Worm (Caenorhabditis elegans) whole organism, L4 larva: ENCODE results near the gene sdc-2.

Experiments
- F10B5.3 ChIP-seq: sonication (generic microtip); optimal IDR thresholded peaks from 2 replicates; lab custom pipeline; 2016; ENCODE audit warnings: mild to moderate bottlenecking, missing genetic modification characterization, missing compliant biosample characterization
- F37D6.2 ChIP-seq: sonication (generic microtip); optimal IDR thresholded peaks from 2 replicates; lab custom pipeline; 2016; ENCODE audit warnings: mild to moderate bottlenecking, missing genetic modification characterization, missing compliant biosample characterization
- F44E2.7 ChIP-seq: fragments of 200-800 bp; sonication (Bioruptor generic); IDR thresholded peaks from 2 replicates; pipeline ENCODE4 v2.1.2; 2022; ENCODE audit warnings: missing genetic modification characterization, missing compliant biosample characterization
- R02D3.7 ChIP-seq: fragments of 150-350 bp; sonication (generic microtip); optimal IDR thresholded peaks from 3 replicates; lab custom pipeline; 2014; ENCODE audit warnings: missing biosample characterization, missing genetic modification characterization
- T20F7.1 ChIP-seq: fragments of 200-800 bp; sonication (Bioruptor generic); optimal IDR thresholded peaks from 2 replicates; lab custom pipeline; 2018; ENCODE audit warnings: mild to moderate bottlenecking, missing genetic modification characterization, missing compliant biosample characterization
- T26A8.4 ChIP-seq: fragments of 200-800 bp; sonication (Bioruptor generic); IDR thresholded peaks from 2 replicates; pipeline ENCODE4 v1.3.6; 2022; ENCODE audit warnings: missing genetic modification characterization, missing compliant biosample characterization
- Y48G9A.11 ChIP-seq: fragments of 200-800 bp; sonication (Bioruptor generic); IDR thresholded peaks from 2 replicates; pipeline ENCODE4 v1.3.6; 2022; ENCODE audit warnings: missing genetic modification reagents, missing genetic modification characterization, missing compliant biosample characterization
- aha-1 ChIP-seq: fragments of 150-350 bp; peaks from one replicate; lab custom pipeline; 2014; ENCODE audit warnings: missing biosample characterization, missing genetic modification characterization
- arid-1 ChIP-seq: fragments of 200-800 bp; sonication (Bioruptor generic); conservative IDR thresholded peaks from 2 replicates; pipeline ENCODE4 v1.3.6; 2022; ENCODE audit warnings: missing genetic modification reagents, missing genetic modification characterization, missing compliant biosample characterization
- attf-4 ChIP-seq: sonication (generic microtip); optimal IDR thresholded peaks from 3 replicates; lab custom pipeline; 2017; ENCODE audit warnings: missing biosample characterization, missing genetic modification characterization
- ceh-20 ChIP-seq: fragments of 200-800 bp; sonication (Bioruptor generic); IDR thresholded peaks from 2 replicates; pipeline ENCODE4 v1.3.6; 2022; ENCODE audit warnings: missing genetic modification reagents, missing genetic modification characterization, missing compliant biosample characterization
- ceh-32 ChIP-seq: sonication (generic microtip); optimal IDR thresholded peaks from 2 replicates; lab custom pipeline; 2016; ENCODE audit warnings: mild to moderate bottlenecking, missing genetic modification characterization, missing compliant biosample characterization; ENCODE audit not compliant: poor library complexity
- ceh-62 ChIP-seq: sonication (generic microtip); optimal IDR thresholded peaks from 2 replicates; lab custom pipeline; 2017; ENCODE audit warnings: missing biosample characterization, missing genetic modification characterization
- ces-1 ChIP-seq: fragments of 150-350 bp; sonication (generic microtip); optimal IDR thresholded peaks from 4 replicates; lab custom pipeline; 2014; ENCODE audit warnings: missing biosample characterization, missing genetic modification reagents, missing genetic modification characterization
- ctbp-1 ChIP-seq: fragments of 200-800 bp; sonication (Bioruptor generic); IDR thresholded peaks from 2 replicates; pipeline ENCODE4 v1.3.6; 2022; ENCODE audit warnings: missing genetic modification reagents, missing genetic modification characterization, missing compliant biosample characterization
- daf-12 ChIP-seq: fragments of 150-350 bp; optimal IDR thresholded peaks from 2 replicates; lab custom pipeline; 2014; ENCODE audit warnings: missing biosample characterization, missing genetic modification reagents, missing genetic modification characterization
- dmd-8 ChIP-seq: fragments of 200-800 bp; sonication (Bioruptor generic); IDR thresholded peaks from 2 replicates; pipeline ENCODE4 v1.3.6; 2022; ENCODE audit warnings: missing genetic modification characterization, missing compliant biosample characterization
- dmd-9 ChIP-seq: fragments of 200-800 bp; sonication (Bioruptor generic); IDR thresholded peaks from 2 replicates; pipeline ENCODE4 v1.3.6; 2022; ENCODE audit warnings: missing genetic modification reagents, missing genetic modification characterization, missing compliant biosample characterization
- duxl-1 ChIP-seq: sonication (generic microtip); optimal IDR thresholded peaks from 2 replicates; lab custom pipeline; 2016; ENCODE audit warnings: mild to moderate bottlenecking, missing genetic modification characterization, moderate library complexity, missing compliant biosample characterization; ENCODE audit not compliant: poor library complexity
- dve-1 ChIP-seq: sonication (generic microtip); optimal IDR thresholded peaks from 2 replicates; lab custom pipeline; 2017; ENCODE audit warnings: antibody characterized with exemption, mild to moderate bottlenecking, missing genetic modification characterization, missing compliant biosample characterization; ENCODE audit not compliant: insufficient read depth
- egl-27 ChIP-seq: sonication (generic microtip); optimal IDR thresholded peaks from 3 replicates; lab custom pipeline; 2017; ENCODE audit warnings: missing biosample characterization, missing genetic modification reagents, missing genetic modification characterization
- egl-43 ChIP-seq: fragments of 200-800 bp; sonication (Bioruptor generic); IDR thresholded peaks from 2 replicates; pipeline ENCODE4 v1.3.6; 2022; ENCODE audit warnings: missing genetic modification reagents, missing genetic modification characterization, missing compliant biosample characterization
- fkh-10 ChIP-seq: fragments of 150-350 bp; optimal IDR thresholded peaks from 2 replicates; lab custom pipeline; 2014; ENCODE audit warnings: missing biosample characterization, missing genetic modification reagents, missing genetic modification characterization
- gei-8 ChIP-seq: fragments of 200-800 bp; sonication (Bioruptor generic); optimal IDR thresholded peaks from 2 replicates; lab custom pipeline; 2018; ENCODE audit warnings: mild to moderate bottlenecking, missing genetic modification characterization, missing compliant biosample characterization
- hif-1 ChIP-seq, 2 experiments: sonication (generic microtip); optimal IDR thresholded peaks; 2 replicates each; lab custom pipeline; 2016 to 2017; ENCODE audit warnings: missing compliant biosample characterization in 2 of 2, missing genetic modification characterization in 2 of 2, missing genetic modification reagents in 2 of 2, missing genotype in 2 of 2, mild to moderate bottlenecking in 1 of 2
- hlh-11 ChIP-seq: fragments of 200-800 bp; sonication (Bioruptor generic); optimal IDR thresholded peaks from 2 replicates; lab custom pipeline; 2018; ENCODE audit warnings: mild to moderate bottlenecking, missing genetic modification characterization, missing compliant biosample characterization
- hmg-1.1 ChIP-seq: fragments of 200-800 bp; sonication (Bioruptor generic); IDR thresholded peaks from 2 replicates; pipeline ENCODE4 v1.3.6; 2022; ENCODE audit warnings: missing genetic modification reagents, missing genetic modification characterization, missing compliant biosample characterization
- lin-29 ChIP-seq: fragments of 200-800 bp; sonication (Bioruptor generic); IDR thresholded peaks from 2 replicates; pipeline ENCODE4 v1.3.6; 2022; ENCODE audit warnings: missing genetic modification reagents, missing genetic modification characterization, missing compliant biosample characterization
- lin-39 ChIP-seq: fragments of 150-350 bp; optimal IDR thresholded peaks from 2 replicates; lab custom pipeline; 2014; ENCODE audit warnings: missing biosample characterization, missing genetic modification reagents, missing genetic modification characterization
- lir-3 ChIP-seq: sonication (generic microtip); optimal IDR thresholded peaks from 2 replicates; lab custom pipeline; 2016; ENCODE audit warnings: mild to moderate bottlenecking, missing genetic modification characterization, missing compliant biosample characterization
- lsy-2 ChIP-seq, 2 experiments: fragments of 150-350 bp in 1 of 2; sonication (generic microtip) in 1 of 2; optimal IDR thresholded peaks; 2 replicates each; lab custom pipeline; 2014 to 2017; ENCODE audit warnings: missing biosample characterization in 2 of 2, missing genetic modification characterization in 2 of 2
- mdt-29 ChIP-seq: fragments of 200-800 bp; sonication (Bioruptor generic); IDR thresholded peaks from 2 replicates; pipeline ENCODE4 v1.3.6; 2022; ENCODE audit warnings: missing genetic modification reagents, missing genetic modification characterization, missing compliant biosample characterization
- mes-2 ChIP-seq: sonication (generic microtip); optimal IDR thresholded peaks from 2 replicates; lab custom pipeline; 2016; ENCODE audit warnings: missing genotype, mild to moderate bottlenecking, missing genetic modification characterization, missing compliant biosample characterization; ENCODE audit not compliant: poor library complexity, severe bottlenecking
- nhr-10 ChIP-seq: fragments of 150-350 bp; optimal IDR thresholded peaks from 2 replicates; lab custom pipeline; 2014; ENCODE audit warnings: missing biosample characterization, missing genetic modification characterization
- nhr-102 ChIP-seq: sonication (generic microtip); optimal IDR thresholded peaks from 2 replicates; lab custom pipeline; 2016; ENCODE audit warnings: mild to moderate bottlenecking, missing genetic modification characterization, moderate library complexity, missing compliant biosample characterization
- nhr-11 ChIP-seq: fragments of 150-350 bp; optimal IDR thresholded peaks from 2 replicates; lab custom pipeline; 2014; ENCODE audit warnings: missing biosample characterization, missing genetic modification characterization
- nhr-111 ChIP-seq: fragments of 200-800 bp; sonication (Bioruptor generic); optimal IDR thresholded peaks from 2 replicates; lab custom pipeline; 2018; ENCODE audit warnings: mild to moderate bottlenecking, missing genetic modification characterization, missing compliant biosample characterization
- nhr-237 ChIP-seq: sonication (generic microtip); optimal IDR thresholded peaks from 2 replicates; lab custom pipeline; 2017; ENCODE audit warnings: missing biosample characterization, missing genetic modification characterization
- nhr-28 ChIP-seq: fragments of 150-350 bp; optimal IDR thresholded peaks from 2 replicates; lab custom pipeline; 2014; ENCODE audit warnings: missing biosample characterization, missing genetic modification characterization
- nhr-76 ChIP-seq: fragments of 150-350 bp; optimal IDR thresholded peaks from 2 replicates; lab custom pipeline; 2014; ENCODE audit warnings: missing biosample characterization, missing genetic modification characterization
- php-3 ChIP-seq: fragments of 200-800 bp; sonication (Bioruptor generic); IDR thresholded peaks from 2 replicates; pipeline ENCODE4 v1.3.6; 2022; ENCODE audit warnings: missing genetic modification reagents, missing genetic modification characterization, missing compliant biosample characterization
- saeg-2 ChIP-seq: fragments of 200-800 bp; sonication (Bioruptor generic); IDR thresholded peaks from 2 replicates; pipeline ENCODE4 v1.3.6; 2022; ENCODE audit warnings: missing genetic modification reagents, missing genetic modification characterization, missing compliant biosample characterization
- spr-1 ChIP-seq: sonication (generic microtip); optimal IDR thresholded peaks from 2 replicates; lab custom pipeline; 2016; ENCODE audit warnings: mild to moderate bottlenecking, missing genetic modification characterization, missing compliant biosample characterization
- tag-97 ChIP-seq: fragments of 200-800 bp; sonication (Bioruptor generic); IDR thresholded peaks from 2 replicates; pipeline ENCODE4 v1.3.6; 2022; ENCODE audit warnings: missing genetic modification characterization, missing compliant biosample characterization
- unc-62 ChIP-seq, 3 experiments: fragments of 150-350 bp in 1 of 3; sonication (generic microtip); optimal IDR thresholded peaks in 2 of 3; peaks in 1 of 3; 1 replicate in 1 of 3; 2 replicates in 2 of 3; lab custom pipeline; 2014 to 2017; ENCODE audit warnings: missing biosample characterization in 3 of 3, missing genetic modification characterization in 3 of 3, missing genetic modification reagents in 3 of 3, missing genotype in 1 of 3
- vab-7 ChIP-seq: fragments of 200-800 bp; sonication (Bioruptor generic); IDR thresholded peaks from 2 replicates; pipeline ENCODE4 v1.3.6; 2022; ENCODE audit warnings: missing genetic modification reagents, missing genetic modification characterization, missing compliant biosample characterization
- zag-1 ChIP-seq: fragments of 150-350 bp; optimal IDR thresholded peaks from 2 replicates; lab custom pipeline; 2014; ENCODE audit warnings: missing biosample characterization, missing genetic modification characterization

The sdc-2 gene

DNA sequence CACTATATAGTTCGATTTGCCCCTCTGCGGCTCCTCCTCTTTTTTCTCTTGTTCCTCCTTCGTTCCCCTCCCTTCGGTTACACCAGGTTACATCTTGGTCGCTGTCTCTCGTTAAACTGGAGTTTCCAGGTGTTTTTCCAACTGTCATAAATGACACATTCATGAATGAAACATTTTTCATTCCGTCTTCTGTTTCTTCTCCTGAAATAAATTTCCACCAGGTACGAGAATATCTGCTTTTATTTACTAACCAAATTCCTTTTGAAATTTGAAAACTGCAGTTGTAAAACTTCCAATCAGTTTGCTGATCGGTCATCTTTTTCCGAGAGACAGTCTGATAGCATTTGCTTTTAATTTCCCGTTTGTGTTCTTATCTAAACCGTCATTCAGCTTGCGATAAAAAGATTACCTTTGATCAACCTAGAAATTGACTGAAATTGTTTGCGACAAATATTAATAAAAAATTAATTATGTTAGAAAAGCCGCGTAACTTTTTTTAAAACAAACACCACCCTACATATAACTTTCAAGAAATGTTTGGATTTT, 33.8 kb downstream of the sdc-2 start, which contains the start of gene C35C5.10 (continued):
- no peak for TF ChIP-seq php-3 (GFP tag; lab: Robert Waterston, UW)
- peak; percentile 22 for TF ChIP-seq aha-1 (tag; lab: Kevin White, UChicago)
- TF ChIP-seq hmg-1.1 (GFP tag; lab: Robert Waterston, UW): no peak
- no peak for TF ChIP-seq daf-12 (tag; lab: Kevin White, UChicago)
- no peak for TF ChIP-seq nhr-102
- TF ChIP-seq dve-1 (tag; lab: Kevin White, UChicago): peak; percentile 27
- no peak for TF ChIP-seq F44E2.7 (GFP tag; lab: Robert Waterston, UW)
- TF ChIP-seq lin-29 (GFP tag; lab: Robert Waterston, UW): no peak
- no peak for TF ChIP-seq egl-27 (tag; lab: Kevin White, UChicago)
- TF ChIP-seq gei-8 (GFP tag; lab: Kevin White, UChicago): no peak
- no peak for TF ChIP-seq zag-1 (tag; lab: Kevin White, UChicago)
- no peak for TF ChIP-seq nhr-11 (tag; lab: Kevin White, UChicago)
- TF ChIP-seq saeg-2 (GFP tag; lab: Robert Waterston, UW): no peak
- no peak for TF ChIP-seq vab-7 (GFP tag; lab: Robert Waterston, UW)

DNA sequence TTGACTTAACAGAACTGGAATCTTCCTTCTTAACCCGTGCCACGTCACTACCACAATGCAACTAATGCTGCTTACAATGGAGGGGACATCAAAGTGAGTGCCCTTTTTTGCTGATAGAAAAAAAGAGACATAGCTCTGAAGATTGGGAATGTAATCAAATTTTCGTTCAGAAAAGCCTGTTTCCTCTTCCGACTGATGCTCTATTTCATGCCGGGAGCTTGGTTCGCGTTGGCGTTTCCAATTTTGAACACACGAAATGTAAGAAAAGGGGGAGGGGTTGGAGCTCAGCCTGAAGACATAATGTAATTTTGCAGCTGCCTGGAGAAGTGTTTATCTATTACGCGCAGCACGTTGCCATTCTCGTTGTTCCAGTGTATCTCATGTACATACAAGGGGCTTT, 35.6 kb downstream of the sdc-2 start:
- TF ChIP-seq ceh-62 (tag; lab: Kevin White, UChicago) (no peak), F10B5.3 (tag; lab: Kevin White, UChicago) (no peak), tag-97 (GFP tag; lab: Robert Waterston, UW) (0 out of 2 replicates have a peak, but pooled peaks have one; percentile 55), ctbp-1 (peak; percentile 50; the same call in 1 of the 2 replicates), nhr-28 (tag; lab: Kevin White, UChicago) (no peak), fkh-10 (GFP tag; lab: Kevin White, UChicago) (peak; percentile 83), lsy-2 (tag; optimal IDR thresholded peaks at IDR 0.05; lab: Kevin White, UChicago) (peak in 1 of 2 experiments; percentile 48), nhr-11 (tag; lab: Kevin White, UChicago) (no peak), nhr-102 (no peak), dmd-8 (GFP tag; lab: Robert Waterston, UW) (no peak), ces-1 (GFP tag; lab: Kevin White, UChicago) (peak; percentile 93), unc-62 (GFP tag; optimal IDR thresholded peaks at IDR 0.05 in 1 of 2; lab: Kevin White, UChicago) (no peak), unc-62 (tag; optimal IDR thresholded peaks at IDR 0.05; lab: Kevin White, UChicago) (no peak), nhr-10 (tag; lab: Kevin White, UChicago) (no peak), T26A8.4 (GFP tag; lab: Robert Waterston, UW) (0 out of 2 replicates have a peak, but pooled peaks have one; percentile 31), mdt-29 (no peak), mes-2 (tag; lab: Kevin White, UChicago) (peak; percentile 1), egl-43 (GFP tag; lab: Robert Waterston, UW) (no peak), dmd-9 (no peak), F37D6.2 (tag; lab: Kevin White, UChicago) (peak; percentile 19)

DNA sequence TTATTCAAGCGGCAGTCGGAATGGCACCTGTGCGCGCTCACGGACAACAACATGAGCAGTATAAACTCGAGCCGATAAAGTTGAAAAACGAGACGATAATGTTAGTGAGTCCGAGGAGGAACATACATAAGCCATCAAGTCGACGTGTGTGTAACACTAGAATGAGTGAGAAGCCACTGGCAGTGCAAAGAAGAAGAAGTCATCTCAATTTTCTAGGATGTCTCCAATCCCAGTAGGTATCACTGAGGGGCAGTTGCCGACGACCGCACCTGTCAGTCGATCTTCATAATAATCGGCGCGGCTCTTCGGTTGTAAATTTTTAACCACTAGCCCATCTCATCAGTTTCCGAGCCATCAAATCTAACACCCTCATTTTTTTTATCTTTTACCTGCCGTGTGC, 37.6 kb downstream of the sdc-2 start:
- TF ChIP-seq nhr-10 (tag; lab: Kevin White, UChicago): no peak
- TF ChIP-seq hlh-11 (tag; lab: Kevin White, UChicago): peak; percentile 14
- no peak for TF ChIP-seq R02D3.7 (tag; lab: Kevin White, UChicago)
- no peak for TF ChIP-seq lir-3 (tag; lab: Kevin White, UChicago)
- no peak for TF ChIP-seq attf-4 (tag; lab: Kevin White, UChicago)
- no peak for TF ChIP-seq nhr-237
- TF ChIP-seq T20F7.1 (GFP tag; lab: Kevin White, UChicago): no peak
- peak; percentile 8; the same call in 1 of the 2 replicates for TF ChIP-seq ceh-20 (GFP tag; lab: Robert Waterston, UW)
- TF ChIP-seq lin-39 (tag; lab: Kevin White, UChicago): no peak
- TF ChIP-seq duxl-1: no peak
- TF ChIP-seq spr-1 (tag; lab: Kevin White, UChicago): no peak
- no peak for TF ChIP-seq nhr-76 (tag; lab: Kevin White, UChicago)
- no peak for TF ChIP-seq nhr-11 (tag; lab: Kevin White, UChicago)
- TF ChIP-seq dmd-8 (GFP tag; lab: Robert Waterston, UW): no peak
- TF ChIP-seq daf-12 (tag; lab: Kevin White, UChicago): no peak
- no peak for TF ChIP-seq Y48G9A.11 (GFP tag; lab: Robert Waterston, UW)
- TF ChIP-seq arid-1 (GFP tag; lab: Robert Waterston, UW): no peak
- no peak for TF ChIP-seq T26A8.4 (GFP tag; lab: Robert Waterston, UW)
- 0 out of 2 replicates have a peak, but pooled peaks have one; percentile 29 for TF ChIP-seq hmg-1.1 (GFP tag; lab: Robert Waterston, UW)
- TF ChIP-seq nhr-111: no peak
- TF ChIP-seq ceh-32: no peak
- TF ChIP-seq hif-1 (tag; optimal IDR thresholded peaks at IDR 0.05; lab: Kevin White, UChicago): no peak
